Fruit fly (Drosophila melanogaster) whole organism, embryonic: ENCODE measurements around the gene smash.

Experiments used
- Bgb ChIP-seq: fragments of 200-800 bp; sonication (Bioruptor generic); IDR thresholded peaks from 2 replicates; pipeline ENCODE4 v1.3.6; 2022; ENCODE audit warnings: missing biosample characterization, missing genetic modification characterization; ENCODE audit not compliant: partially characterized antibody
- Blimp-1 ChIP-seq: fragments of 200-800 bp; sonication (Bioruptor generic); optimal IDR thresholded peaks from 3 replicates; lab custom pipeline; 2018; ENCODE audit warnings: missing biosample characterization, missing genetic modification characterization, mild to moderate bottlenecking, moderate library complexity, missing genetic modification reagents
- CG10321 ChIP-seq: fragments of 200-800 bp; sonication (Bioruptor generic); IDR thresholded peaks from 2 replicates; pipeline ENCODE4 v1.3.6; 2022; ENCODE audit warnings: missing biosample characterization, missing genetic modification characterization
- CG11085 ChIP-seq: fragments of 200-800 bp; sonication (Bioruptor generic); IDR thresholded peaks from 2 replicates; pipeline ENCODE4 v1.3.6; 2022; ENCODE audit warnings: missing biosample characterization, missing genetic modification characterization
- CG11247 ChIP-seq: fragments of 200-800 bp; sonication (Bioruptor generic); IDR thresholded peaks from 2 replicates; pipeline ENCODE4 v1.3.6; 2022; ENCODE audit warnings: missing biosample characterization, missing genetic modification characterization
- CG17568 ChIP-seq: fragments of 200-800 bp; sonication (Bioruptor generic); optimal IDR thresholded peaks from 2 replicates; lab custom pipeline; 2018; ENCODE audit warnings: missing biosample characterization, mild to moderate bottlenecking, missing genetic modification characterization, moderate library complexity
- CG17612 ChIP-seq: fragments of 200-800 bp; sonication (Bioruptor generic); IDR thresholded peaks from 2 replicates; pipeline ENCODE4 v1.3.6; 2022; ENCODE audit warnings: missing biosample characterization, missing genetic modification characterization
- CG1792 ChIP-seq: fragments of 200-800 bp; sonication (Bioruptor generic); optimal IDR thresholded peaks from 2 replicates; lab custom pipeline; 2016; ENCODE audit warnings: missing biosample characterization, missing genetic modification characterization
- CG18764 ChIP-seq: fragments of 200-800 bp; sonication (Bioruptor generic); optimal IDR thresholded peaks from 3 replicates; lab custom pipeline; 2016; ENCODE audit warnings: missing biosample characterization, missing genetic modification characterization
- CG2116 ChIP-seq: fragments of 200-800 bp; sonication (Bioruptor generic); optimal IDR thresholded peaks from 3 replicates; lab custom pipeline; 2018; ENCODE audit warnings: missing biosample characterization, mild to moderate bottlenecking, missing genetic modification characterization
- CG2120 ChIP-seq: fragments of 200-800 bp; sonication (Bioruptor generic); optimal IDR thresholded peaks from 3 replicates; lab custom pipeline; 2016; ENCODE audit warnings: missing biosample characterization, missing genetic modification characterization
- CG2202 ChIP-seq: fragments of 200-800 bp; sonication (Bioruptor generic); optimal IDR thresholded peaks from 2 replicates; lab custom pipeline; 2018; ENCODE audit warnings: missing biosample characterization, mild to moderate bottlenecking, missing genetic modification characterization
- CG2678 ChIP-seq: fragments of 200-800 bp; sonication (Bioruptor generic); optimal IDR thresholded peaks from 3 replicates; lab custom pipeline; 2019; ENCODE audit warnings: missing biosample characterization, mild to moderate bottlenecking, missing genetic modification characterization, moderate library complexity
- CG31365 ChIP-seq: fragments of 200-800 bp; sonication (Bioruptor generic); optimal IDR thresholded peaks from 2 replicates; lab custom pipeline; 2018; ENCODE audit warnings: missing biosample characterization, mild to moderate bottlenecking, missing genetic modification characterization
- CG31388 ChIP-seq: fragments of 200-800 bp; sonication (Bioruptor generic); optimal IDR thresholded peaks from 2 replicates; lab custom pipeline; 2016; ENCODE audit warnings: missing biosample characterization, missing genetic modification characterization
- CG34376 ChIP-seq: fragments of 200-800 bp; sonication (Bioruptor generic); optimal IDR thresholded peaks from 2 replicates; lab custom pipeline; 2018; ENCODE audit warnings: missing biosample characterization, mild to moderate bottlenecking, missing genetic modification characterization
- CG34422 ChIP-seq: fragments of 200-800 bp; sonication (Bioruptor generic); IDR thresholded peaks from 3 replicates; pipeline ENCODE4 v1.3.6; 2022; ENCODE audit warnings: missing biosample characterization, missing genetic modification characterization
- CG5180 ChIP-seq: fragments of 200-800 bp; sonication (Bioruptor generic); optimal IDR thresholded peaks from 3 replicates; lab custom pipeline; 2017; ENCODE audit warnings: missing biosample characterization, missing genetic modification characterization, mild to moderate bottlenecking, moderate library complexity, missing genetic modification reagents
- CG6175 ChIP-seq: fragments of 200-800 bp; sonication (Bioruptor generic); IDR thresholded peaks from 3 replicates; pipeline ENCODE4 v1.3.6; 2022; ENCODE audit warnings: missing biosample characterization, missing genetic modification characterization
- CG6813 ChIP-seq: fragments of 200-800 bp; sonication (Bioruptor generic); optimal IDR thresholded peaks from 2 replicates; lab custom pipeline; 2017; ENCODE audit warnings: missing biosample characterization, missing genetic modification characterization, mild to moderate bottlenecking, moderate library complexity, missing genetic modification reagents
- CG8290 ChIP-seq, 3 experiments: fragments of 200-800 bp; sonication (Bioruptor generic); optimal IDR thresholded peaks; 2 replicates each; lab custom pipeline; 2016 to 2019; ENCODE audit warnings: missing biosample characterization in 3 of 3, missing genetic modification characterization in 3 of 3, mild to moderate bottlenecking in 2 of 3, moderate library complexity in 1 of 3
- CG8388 ChIP-seq: fragments of 200-800 bp; sonication (Bioruptor generic); optimal IDR thresholded peaks from 2 replicates; lab custom pipeline; 2019; ENCODE audit warnings: missing biosample characterization, mild to moderate bottlenecking, missing genetic modification characterization, moderate library complexity
- CG8478 ChIP-seq: fragments of >200 bp; optimal IDR thresholded peaks from 2 replicates; lab custom pipeline; 2018
- CG9932 ChIP-seq: fragments of 200-800 bp; sonication (Bioruptor generic); IDR thresholded peaks from 2 replicates; pipeline ENCODE4 v1.3.6; 2022; ENCODE audit warnings: missing biosample characterization, missing genetic modification characterization
- CTCF ChIP-seq: fragments of 200-800 bp; sonication (Bioruptor generic); optimal IDR thresholded peaks from 2 replicates; lab custom pipeline; 2017; ENCODE audit warnings: missing biosample characterization, mild to moderate bottlenecking, missing genetic modification characterization, moderate library complexity
- Dbx ChIP-seq: fragments of 200-800 bp; sonication (Bioruptor generic); IDR thresholded peaks from 3 replicates; pipeline ENCODE4 v1.3.6; 2022; ENCODE audit warnings: missing biosample characterization, missing genetic modification characterization
- Dfd ChIP-seq, 2 experiments: fragments of >200 bp; optimal IDR thresholded peaks; 2 replicates each; lab custom pipeline; 2017; ENCODE audit warnings: missing biosample characterization in 2 of 2, missing genetic modification characterization in 2 of 2
- Hr78 ChIP-seq, 2 experiments: fragments of 200-800 bp in 1 of 2; fragments of >200 bp in 1 of 2; sonication (Bioruptor generic) in 1 of 2; optimal IDR thresholded peaks; 2 replicates each; lab custom pipeline; 2017 to 2019; ENCODE audit warnings: missing biosample characterization in 2 of 2, missing genetic modification characterization in 2 of 2, mild to moderate bottlenecking in 1 of 2, moderate library complexity in 1 of 2
- Kr ChIP-seq: fragments of 200-800 bp; sonication (Bioruptor generic); optimal IDR thresholded peaks from 2 replicates; lab custom pipeline; 2017; ENCODE audit warnings: missing biosample characterization, mild to moderate bottlenecking, missing genetic modification characterization
- MBD-R2 ChIP-seq: fragments of 200-800 bp; sonication (Bioruptor generic); IDR thresholded peaks from 2 replicates; pipeline ENCODE4 v1.3.6; 2022; ENCODE audit warnings: missing biosample characterization, missing genetic modification characterization
- Pdp1 ChIP-seq, 2 experiments: fragments of 200-800 bp; sonication (Bioruptor generic); optimal IDR thresholded peaks; 3 replicates each; lab custom pipeline; 2016; ENCODE audit warnings: missing biosample characterization in 2 of 2, missing genetic modification characterization in 2 of 2, mild to moderate bottlenecking in 1 of 2, moderate library complexity in 1 of 2
- Rfx ChIP-seq: fragments of 200-800 bp; sonication (Bioruptor generic); IDR thresholded peaks from 2 replicates; pipeline ENCODE4 v1.3.6; 2022; ENCODE audit warnings: missing biosample characterization, missing genetic modification characterization
- Spps ChIP-seq: fragments of 200-800 bp; sonication (Bioruptor generic); optimal IDR thresholded peaks from 2 replicates; lab custom pipeline; 2018; ENCODE audit warnings: missing biosample characterization, mild to moderate bottlenecking, missing genetic modification characterization
- corto ChIP-seq: fragments of 200-800 bp; sonication (Bioruptor generic); optimal IDR thresholded peaks from 2 replicates; lab custom pipeline; 2016; ENCODE audit warnings: missing biosample characterization, mild to moderate bottlenecking, missing genetic modification characterization, moderate library complexity
- dan ChIP-seq: fragments of 200-800 bp; sonication (Bioruptor generic); IDR thresholded peaks from 2 replicates; pipeline ENCODE4 v1.3.6; 2022; ENCODE audit warnings: missing biosample characterization, missing genetic modification characterization
- danr ChIP-seq: fragments of 200-800 bp; sonication (Bioruptor generic); IDR thresholded peaks from 2 replicates; pipeline ENCODE4 v1.3.6; 2022; ENCODE audit warnings: missing biosample characterization, missing genetic modification characterization
- eyg ChIP-seq: fragments of 200-800 bp; sonication (Bioruptor generic); optimal IDR thresholded peaks from 3 replicates; lab custom pipeline; 2016; ENCODE audit warnings: missing biosample characterization, missing genetic modification characterization
- fd102C ChIP-seq: fragments of 200-800 bp; sonication (Bioruptor generic); optimal IDR thresholded peaks from 2 replicates; lab custom pipeline; 2018; ENCODE audit warnings: missing biosample characterization, mild to moderate bottlenecking, missing genetic modification characterization, moderate library complexity
- gce ChIP-seq: fragments of 200-800 bp; sonication (Bioruptor generic); IDR thresholded peaks from 3 replicates; pipeline ENCODE4 v1.3.6; 2022; ENCODE audit warnings: missing biosample characterization, missing genetic modification characterization
- grn ChIP-seq: fragments of 200-800 bp; sonication (Bioruptor generic); optimal IDR thresholded peaks from 3 replicates; lab custom pipeline; 2017; ENCODE audit warnings: missing biosample characterization, missing genetic modification characterization
- gt ChIP-seq: fragments of 200-800 bp; sonication (Bioruptor generic); IDR thresholded peaks from 2 replicates; pipeline ENCODE4 v1.3.6; 2022; ENCODE audit warnings: missing biosample characterization, missing genetic modification characterization
- hkb ChIP-seq, 2 experiments: fragments of 200-800 bp in 1 of 2; fragments of >200 bp in 1 of 2; sonication (Bioruptor generic) in 1 of 2; IDR thresholded peaks in 1 of 2; optimal IDR thresholded peaks in 1 of 2; 2 replicates each; pipeline versions ENCODE4 v1.3.6 to Lab custom; 2017 to 2022; ENCODE audit warnings: missing biosample characterization in 1 of 2, missing genetic modification characterization in 1 of 2
- kay ChIP-seq: fragments of 200-800 bp; sonication (Bioruptor generic); optimal IDR thresholded peaks from 2 replicates; lab custom pipeline; 2016; ENCODE audit warnings: missing biosample characterization, missing genetic modification characterization
- klu ChIP-seq: fragments of 200-800 bp; sonication (Bioruptor generic); IDR thresholded peaks from 2 replicates; pipeline ENCODE4 v1.3.6; 2022; ENCODE audit warnings: missing biosample characterization, missing genetic modification characterization
- lola ChIP-seq, 3 experiments: fragments of >200 bp in 2 of 3; fragments of 200-800 bp in 1 of 3; sonication (Bioruptor generic) in 1 of 3; optimal IDR thresholded peaks; 2 replicates each; lab custom pipeline; 2017 to 2019; ENCODE audit warnings: missing biosample characterization in 3 of 3, missing genetic modification characterization in 3 of 3, mild to moderate bottlenecking in 1 of 3, moderate library complexity in 1 of 3
- nerfin-1 ChIP-seq: fragments of 200-800 bp; sonication (Bioruptor generic); optimal IDR thresholded peaks from 3 replicates; lab custom pipeline; 2019; ENCODE audit warnings: missing biosample characterization, mild to moderate bottlenecking, missing genetic modification characterization, moderate library complexity
- sc ChIP-seq, 3 experiments: fragments of >200 bp in 2 of 3; fragments of 200-800 bp in 1 of 3; sonication (Bioruptor generic) in 1 of 3; optimal IDR thresholded peaks; 2 replicates in 2 of 3; 3 replicates in 1 of 3; lab custom pipeline; 2017; ENCODE audit warnings: mild to moderate bottlenecking in 1 of 3, missing biosample characterization in 1 of 3, missing genetic modification characterization in 1 of 3, missing genetic modification reagents in 1 of 3
- slou ChIP-seq: fragments of 200-800 bp; sonication (Bioruptor generic); optimal IDR thresholded peaks from 3 replicates; lab custom pipeline; 2016; ENCODE audit warnings: missing biosample characterization, missing genetic modification characterization
- stwl ChIP-seq: fragments of 200-800 bp; sonication (Bioruptor generic); optimal IDR thresholded peaks from 3 replicates; lab custom pipeline; 2018; ENCODE audit warnings: missing biosample characterization, mild to moderate bottlenecking, missing genetic modification characterization, moderate library complexity

smash gene

DNA sequence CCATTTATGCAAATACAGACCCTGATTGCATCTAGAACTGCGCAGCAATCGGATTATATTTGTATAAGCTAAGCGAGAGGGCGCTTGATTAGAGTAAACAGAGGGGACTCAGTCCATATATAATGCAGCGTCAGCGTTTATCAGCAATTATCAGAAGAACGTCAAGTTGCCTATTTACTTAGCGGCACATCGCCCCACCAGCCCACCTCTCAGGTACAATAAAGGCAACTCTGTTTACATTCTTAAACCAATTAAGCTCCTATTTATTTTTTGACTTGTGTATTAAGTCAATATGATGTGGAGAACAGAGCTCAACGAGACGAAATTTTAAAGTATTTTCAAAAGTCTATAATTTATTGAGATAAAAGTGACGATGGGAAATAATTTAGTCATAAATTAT is 5.6 kb downstream of the smash start (continued):
- TF ChIP-seq nerfin-1 (peak; percentile 90), CG18764 (peak; percentile 92), kay (GFP tag; lab: Kevin White, UChicago) (peak; percentile 90), danr (peak; percentile 60; the same call in 1 of the 2 replicates), Blimp-1 (GFP tag; lab: Kevin White, UChicago) (peak; percentile 93), CG10321 (no peak), gt (GFP tag; lab: Robert Waterston, UW) (peak; percentile 33; the same call in 1 of the 2 replicates), CG8388 (GFP tag; lab: Kevin White, UChicago) (peak; percentile 52), klu (GFP tag; lab: Robert Waterston, UW) (0 out of 2 replicates have a peak, but pooled peaks have one; percentile 23), CG5180 (GFP tag; lab: Kevin White, UChicago) (peak; percentile 82), fd102C (peak; percentile 18), CG2202 (peak; percentile 71), slou (peak; percentile 81), CG6813 (GFP tag; lab: Kevin White, UChicago) (peak; percentile 92), Pdp1 (GFP tag; optimal IDR thresholded peaks at IDR 0.05; lab: Kevin White, UChicago) (peak; percentile 21 to 65), CG31388 (GFP tag; lab: Kevin White, UChicago) (peak; percentile 74), CG9932 (no peak), gce (peak; percentile 86), CG2116 (GFP tag; lab: Kevin White, UChicago) (no peak), hkb (optimal IDR thresholded peaks at IDR 0.05; lab: Kevin White, UChicago) (no peak), hkb (GFP tag; IDR thresholded peaks at IDR 0.05; lab: Robert Waterston, UW) (peak; percentile 90), CG11085 (peak; percentile 66; the same call in 1 of the 2 replicates), stwl (tag; lab: Kevin White, UChicago) (peak; percentile 53), Kr (GFP tag; lab: Kevin White, UChicago) (peak; percentile 89), sc (optimal IDR thresholded peaks at IDR 0.05; lab: Kevin White, UChicago) (no peak), sc (GFP tag; optimal IDR thresholded peaks at IDR 0.05; lab: Kevin White, UChicago) (peak; percentile 80), dan (GFP tag; lab: Robert Waterston, UW) (no peak), CG1792 (GFP tag; lab: Kevin White, UChicago) (peak; percentile 94), CG2120 (GFP tag; lab: Kevin White, UChicago) (peak; percentile 19), CG17568 (peak; percentile 67), CTCF (GFP tag; lab: Kevin White, UChicago) (peak; percentile 69), eyg (GFP tag; lab: Kevin White, UChicago) (peak; percentile 89), Bgb (GFP tag; lab: Robert Waterston, UW) (no peak), Dfd (GFP tag; optimal IDR thresholded peaks at IDR 0.05; lab: Kevin White, UChicago) (no peak), Spps (peak; percentile 79), CG11247 (GFP tag; lab: Robert Waterston, UW) (peak; percentile 56), Rfx (GFP tag; lab: Robert Waterston, UW) (peak; percentile 66; the same call in 1 of the 2 replicates), lola (GFP tag; optimal IDR thresholded peaks at IDR 0.05; lab: Kevin White, UChicago) (peak in 1 of 3 experiments; percentile 35), CG34422 (GFP tag; lab: Robert Waterston, UW) (peak; percentile 52; the same call in 1 of the 3 replicates), CG17612 (GFP tag; lab: Robert Waterston, UW) (peak; percentile 58; the same call in 1 of the 2 replicates), MBD-R2 (GFP tag; lab: Robert Waterston, UW) (no peak), grn (GFP tag; lab: Kevin White, UChicago) (peak; percentile 89), CG2678 (tag; lab: Kevin White, UChicago) (peak; percentile 91), CG31365 (tag; lab: Kevin White, UChicago) (peak; percentile 74), CG6175 (GFP tag; lab: Robert Waterston, UW) (peak; percentile 66; the same call in 2 of the 3 replicates), CG8290 (GFP tag; optimal IDR thresholded peaks at IDR 0.05; lab: Kevin White, UChicago) (peak; percentile 92), CG8290 (tag; optimal IDR thresholded peaks at IDR 0.05; lab: Kevin White, UChicago) (peak in 1 of 2 experiments; percentile 8), CG34376 (peak; percentile 48), CG8478 (lab: Kevin White, UChicago) (no peak), corto (GFP tag; lab: Kevin White, UChicago) (peak; percentile 72), Hr78 (GFP tag; optimal IDR thresholded peaks at IDR 0.05; lab: Kevin White, UChicago) (peak in 1 of 2 experiments; percentile 5), Dbx (GFP tag; lab: Robert Waterston, UW) (peak; percentile 77)
